Fruit fly (Drosophila melanogaster) whole organism: ENCODE measurements around the gene REPTOR.

Source experiments
- CG8478 ChIP-seq: fragments of >200 bp; optimal IDR thresholded peaks from 2 replicates; lab custom pipeline; 2018; ENCODE audit warnings: inconsistent platforms
- Dll ChIP-seq: fragments of >200 bp; optimal IDR thresholded peaks from 2 replicates; lab custom pipeline; 2017
- EcR ChIP-seq, 2 experiments: fragments of >200 bp; optimal IDR thresholded peaks; 2 replicates each; lab custom pipeline; 2017; ENCODE audit warnings: missing biosample characterization in 2 of 2, missing genetic modification characterization in 2 of 2, missing genetic modification reagents in 2 of 2
- pan ChIP-seq: fragments of >200 bp; optimal IDR thresholded peaks from 2 replicates; lab custom pipeline; 2017
- psq ChIP-seq: fragments of >200 bp; optimal IDR thresholded peaks from 2 replicates; lab custom pipeline; 2017
- usp ChIP-seq: fragments of >200 bp; optimal IDR thresholded peaks from 2 replicates; lab custom pipeline; 2017; ENCODE audit warnings: missing biosample characterization, missing genetic modification characterization, mixed read lengths

The REPTOR gene

dm6 chr3R:24555150-24555549 lies 27.5 kb downstream of the REPTOR start:
- no peak for TF ChIP-seq EcR (GFP tag; optimal IDR thresholded peaks at IDR 0.05; lab: Kevin White, UChicago)
- TF ChIP-seq psq (lab: Kevin White, UChicago): no peak
- no peak for TF ChIP-seq CG8478
- no peak for TF ChIP-seq Dll (lab: Kevin White, UChicago)
- no peak for TF ChIP-seq pan (lab: Kevin White, UChicago)
- no peak for TF ChIP-seq usp (GFP tag; lab: Kevin White, UChicago)

dm6 chr3R:24550802-24551391 lies 31.8 kb downstream of the REPTOR start:
- TF ChIP-seq EcR (GFP tag; optimal IDR thresholded peaks at IDR 0.05; lab: Kevin White, UChicago): no peak
- no peak for TF ChIP-seq Dll (lab: Kevin White, UChicago)
- no peak for TF ChIP-seq usp (GFP tag; lab: Kevin White, UChicago)
- TF ChIP-seq CG8478: no peak
- no peak for TF ChIP-seq pan (lab: Kevin White, UChicago)
- TF ChIP-seq psq (lab: Kevin White, UChicago): no peak

- TF ChIP-seq usp (GFP tag; lab: Kevin White, UChicago): no peak
- no peak for TF ChIP-seq Dll (lab: Kevin White, UChicago)
- TF ChIP-seq CG8478: no peak
- TF ChIP-seq EcR (GFP tag; optimal IDR thresholded peaks at IDR 0.05; lab: Kevin White, UChicago): no peak
- no peak for TF ChIP-seq psq (lab: Kevin White, UChicago)
- TF ChIP-seq pan (lab: Kevin White, UChicago): no peak
Measured at dm6 chr3R:24549834-24550233, 32.8 kb downstream of the REPTOR start.

dm6 chr3R:24548832-24549231 lies 33.8 kb downstream of the REPTOR start:
- no peak for TF ChIP-seq Dll (lab: Kevin White, UChicago)
- TF ChIP-seq EcR (GFP tag; optimal IDR thresholded peaks at IDR 0.05; lab: Kevin White, UChicago): no peak
- TF ChIP-seq psq (lab: Kevin White, UChicago): no peak
- no peak for TF ChIP-seq usp (GFP tag; lab: Kevin White, UChicago)
- no peak for TF ChIP-seq CG8478
- TF ChIP-seq pan (lab: Kevin White, UChicago): no peak

- TF ChIP-seq usp (GFP tag; lab: Kevin White, UChicago) (no peak), Dll (lab: Kevin White, UChicago) (no peak), CG8478 (no peak), pan (lab: Kevin White, UChicago) (no peak), psq (lab: Kevin White, UChicago) (no peak), EcR (GFP tag; optimal IDR thresholded peaks at IDR 0.05; lab: Kevin White, UChicago) (no peak)
Measured at dm6 chr3R:24548216-24548615, 34.4 kb downstream of the REPTOR start.

- TF ChIP-seq Dll (lab: Kevin White, UChicago) (no peak), psq (lab: Kevin White, UChicago) (no peak), CG8478 (no peak), pan (lab: Kevin White, UChicago) (no peak), usp (GFP tag; lab: Kevin White, UChicago) (no peak), EcR (GFP tag; optimal IDR thresholded peaks at IDR 0.05; lab: Kevin White, UChicago) (no peak)
Measured at dm6 chr3R:24544388-24544787, 38.3 kb downstream of the REPTOR start, which contains the start of gene Esyt2. Gene Esyt2 (plus strand): TSS chr3R:24544719.

dm6 chr3R:24543676-24544277 lies 38.9 kb downstream of the REPTOR start, which contains the start of gene Cftr:
Gene Cftr (minus strand): TSS chr3R:24543914.
- no peak for TF ChIP-seq pan (lab: Kevin White, UChicago)
- no peak for TF ChIP-seq usp (GFP tag; lab: Kevin White, UChicago)
- no peak for TF ChIP-seq Dll (lab: Kevin White, UChicago)
- no peak for TF ChIP-seq EcR (GFP tag; optimal IDR thresholded peaks at IDR 0.05; lab: Kevin White, UChicago)
- TF ChIP-seq psq (lab: Kevin White, UChicago): no peak
- no peak for TF ChIP-seq CG8478

- TF ChIP-seq pan (lab: Kevin White, UChicago): no peak
- no peak for TF ChIP-seq usp (GFP tag; lab: Kevin White, UChicago)
- no peak for TF ChIP-seq Dll (lab: Kevin White, UChicago)
- no peak for TF ChIP-seq psq (lab: Kevin White, UChicago)
- TF ChIP-seq EcR (GFP tag; optimal IDR thresholded peaks at IDR 0.05; lab: Kevin White, UChicago): no peak
Measured at dm6 chr3R:24543033-24543675, 39.5 kb downstream of the REPTOR start.

- no peak for TF ChIP-seq pan (lab: Kevin White, UChicago)
- TF ChIP-seq CG8478: no peak
- TF ChIP-seq psq (lab: Kevin White, UChicago): no peak
- no peak for TF ChIP-seq EcR (GFP tag; optimal IDR thresholded peaks at IDR 0.05; lab: Kevin White, UChicago)
- TF ChIP-seq Dll (lab: Kevin White, UChicago): no peak
- TF ChIP-seq usp (GFP tag; lab: Kevin White, UChicago): no peak
Measured at dm6 chr3R:24530328-24530727, 52.3 kb downstream of the REPTOR start, which contains the start of the genes CG13623 and ana1. Gene CG13623 (minus strand): TSS chr3R:24530558. Gene ana1 (plus strand): TSS chr3R:24530576.

- TF ChIP-seq usp (GFP tag; lab: Kevin White, UChicago) (no peak), pan (lab: Kevin White, UChicago) (no peak), EcR (GFP tag; optimal IDR thresholded peaks at IDR 0.05; lab: Kevin White, UChicago) (no peak), psq (lab: Kevin White, UChicago) (no peak), Dll (lab: Kevin White, UChicago) (no peak), CG8478 (no peak)
Measured at dm6 chr3R:24527845-24528244, 54.8 kb downstream of the REPTOR start, which contains the start of gene CG6607. Gene CG6607 (plus strand): TSS chr3R:24528047.
